Worm (Caenorhabditis elegans) whole organism, L1 larva: ENCODE measurements around the gene K08H2.3.

Experiments
- alr-1 ChIP-seq: fragments of 200-800 bp; sonication (Bioruptor generic); optimal IDR thresholded peaks from 2 replicates; lab custom pipeline; 2018; ENCODE audit warnings: borderline replicate concordance, mild to moderate bottlenecking, missing genetic modification characterization, missing compliant biosample characterization
- egl-27 ChIP-seq, 2 experiments: fragments of 150-350 bp in 1 of 2; sonication (generic microtip); optimal IDR thresholded peaks; 3 replicates each; lab custom pipeline; 2017 to 2018; ENCODE audit warnings: missing biosample characterization in 2 of 2, missing genetic modification characterization in 2 of 2, missing genetic modification reagents in 2 of 2
- ets-5 ChIP-seq: fragments of 200-800 bp; sonication (Bioruptor generic); IDR thresholded peaks from 2 replicates; pipeline ENCODE4 v1.3.6; 2022; ENCODE audit warnings: missing genetic modification characterization, missing compliant biosample characterization
- hlh-17 ChIP-seq: fragments of 200-800 bp; sonication (Bioruptor generic); optimal IDR thresholded peaks from 2 replicates; lab custom pipeline; 2018; ENCODE audit warnings: missing genetic modification characterization, mild to moderate bottlenecking, missing compliant biosample characterization, moderate library complexity, borderline replicate concordance
- unc-62 ChIP-seq: fragments of 150-350 bp; optimal IDR thresholded peaks from 2 replicates; lab custom pipeline; 2014; ENCODE audit warnings: missing biosample characterization, missing genetic modification reagents, missing genetic modification characterization

- TF ChIP-seq unc-62 (GFP tag; lab: Kevin White, UChicago) (no peak), alr-1 (tag; lab: Kevin White, UChicago) (no peak), hlh-17 (GFP tag; lab: Kevin White, UChicago) (no peak), egl-27 (tag; optimal IDR thresholded peaks at IDR 0.05; lab: Kevin White, UChicago) (no peak), ets-5 (GFP tag; lab: Robert Waterston, UW) (no peak)
These were observed 20.4 kb downstream of the K08H2.3 start, which contains the start of gene K08H2.10 for ce11 chrX:13257577-13257976.
